Worm (Caenorhabditis elegans) whole organism, midembryonic: ENCODE data around the gene inso-1.
A peak's percentile ranks its signal among the peaks of the same experiment; 100 is the strongest.

ENCODE experiments used
- T22C8.4 ChIP-seq: fragments of 200-800 bp; sonication (Bioruptor generic); IDR thresholded peaks from 2 replicates; pipeline ENCODE4 v1.3.6; 2022; ENCODE audit warnings: missing genetic modification characterization, missing compliant biosample characterization
- cog-1 ChIP-seq: sonication (generic microtip); optimal IDR thresholded peaks from 2 replicates; lab custom pipeline; 2016; ENCODE audit warnings: missing genetic modification characterization, missing compliant biosample characterization
- flt-1 ChIP-seq: fragments of 200-800 bp; sonication (Bioruptor generic); IDR thresholded peaks from 2 replicates; pipeline ENCODE4 v1.3.6; 2022; ENCODE audit warnings: missing genetic modification characterization, missing compliant biosample characterization
- klf-2 ChIP-seq: fragments of 200-800 bp; sonication (Bioruptor generic); conservative IDR thresholded peaks from 2 replicates; pipeline ENCODE4 v1.3.6; 2022; ENCODE audit warnings: missing genetic modification reagents, missing genetic modification characterization, missing compliant biosample characterization
- med-1 ChIP-seq: sonication (generic microtip); optimal IDR thresholded peaks from 2 replicates; lab custom pipeline; 2017; ENCODE audit warnings: missing genetic modification characterization, mild to moderate bottlenecking, missing compliant biosample characterization, antibody characterized with exemption, missing genetic modification reagents; ENCODE audit not compliant: insufficient read depth
- ref-1 ChIP-seq: fragments of 200-800 bp; sonication (Bioruptor generic); conservative IDR thresholded peaks from 2 replicates; pipeline ENCODE4 v1.3.6; 2022; ENCODE audit warnings: missing genetic modification reagents, missing genetic modification characterization, missing compliant biosample characterization
- tab-1 ChIP-seq: fragments of 200-800 bp; sonication (Bioruptor generic); IDR thresholded peaks from 2 replicates; pipeline ENCODE4 v1.3.6; 2022; ENCODE audit warnings: missing genetic modification characterization, missing compliant biosample characterization
- ztf-23 ChIP-seq: fragments of 200-800 bp; sonication (Bioruptor generic); IDR thresholded peaks from 2 replicates; pipeline ENCODE4 v1.3.6; 2022; ENCODE audit warnings: missing genetic modification reagents, missing genetic modification characterization, missing compliant biosample characterization
- ztf-29 ChIP-seq: fragments of 200-800 bp; sonication (Bioruptor generic); IDR thresholded peaks from 2 replicates; pipeline ENCODE4 v1.3.6; 2022; ENCODE audit warnings: missing genetic modification reagents, missing genetic modification characterization, missing compliant biosample characterization

inso-1 gene

ce11 chrX:1295713-1296112 lies 4.2 kb upstream of the inso-1 start:
- TF ChIP-seq flt-1: no peak
- TF ChIP-seq tab-1 (GFP tag; lab: Robert Waterston, UW): no peak

ce11 chrX:1302267-1302666 lies 2.3 kb downstream of the inso-1 start:
- TF ChIP-seq klf-2: no peak
- peak; percentile 77 for TF ChIP-seq ztf-23 (GFP tag; lab: Robert Waterston, UW)
- TF ChIP-seq tab-1 (GFP tag; lab: Robert Waterston, UW): 0 out of 2 replicates have a peak, but pooled peaks have one; percentile 65
- peak; percentile 91 for TF ChIP-seq ztf-29 (GFP tag; lab: Robert Waterston, UW)
- no peak for TF ChIP-seq med-1
- peak; percentile 59 for TF ChIP-seq flt-1
- TF ChIP-seq cog-1: peak; percentile 82
- TF ChIP-seq T22C8.4 (GFP tag; lab: Robert Waterston, UW): 0 out of 2 replicates have a peak, but pooled peaks have one; percentile 47
- TF ChIP-seq ref-1: no peak

ce11 chrX:1309446-1309845 lies 9.5 kb downstream of the inso-1 start:
- TF ChIP-seq klf-2 (no peak), ref-1 (no peak), ztf-23 (GFP tag; lab: Robert Waterston, UW) (no peak), T22C8.4 (GFP tag; lab: Robert Waterston, UW) (no peak), tab-1 (GFP tag; lab: Robert Waterston, UW) (no peak), ztf-29 (GFP tag; lab: Robert Waterston, UW) (no peak), cog-1 (no peak), flt-1 (no peak)

DNA sequence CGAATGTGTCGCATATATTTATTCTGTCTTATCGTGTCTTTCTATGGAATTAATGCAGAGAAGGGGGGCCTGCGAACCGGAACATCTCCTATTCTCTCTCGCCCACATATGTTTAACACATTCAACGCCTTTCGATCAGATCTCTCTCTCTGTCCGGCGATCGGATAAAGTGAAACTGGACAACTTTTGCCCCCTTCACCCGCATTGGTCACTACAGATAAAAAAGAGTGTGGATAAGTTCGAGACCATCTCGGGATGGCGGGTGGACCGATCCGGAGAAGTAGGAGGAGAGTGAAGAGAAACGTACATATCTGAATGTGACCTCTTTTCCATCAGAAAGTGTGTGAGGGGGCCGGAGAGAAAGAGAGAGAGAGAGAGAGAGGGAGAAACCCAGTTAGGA lies 11.1 kb downstream of the inso-1 start, which contains the start of gene H42K12.3:
Gene H42K12.3 (plus strand): TSS at position 308 of the 400 bp plus-strand sequence.
- no peak for TF ChIP-seq cog-1
- no peak for TF ChIP-seq flt-1
- no peak for TF ChIP-seq T22C8.4 (GFP tag; lab: Robert Waterston, UW)
- TF ChIP-seq klf-2: no peak
- TF ChIP-seq ref-1: no peak
- TF ChIP-seq ztf-29 (GFP tag; lab: Robert Waterston, UW): no peak
- no peak for TF ChIP-seq ztf-23 (GFP tag; lab: Robert Waterston, UW)
- TF ChIP-seq med-1: no peak
- TF ChIP-seq tab-1 (GFP tag; lab: Robert Waterston, UW): no peak

DNA sequence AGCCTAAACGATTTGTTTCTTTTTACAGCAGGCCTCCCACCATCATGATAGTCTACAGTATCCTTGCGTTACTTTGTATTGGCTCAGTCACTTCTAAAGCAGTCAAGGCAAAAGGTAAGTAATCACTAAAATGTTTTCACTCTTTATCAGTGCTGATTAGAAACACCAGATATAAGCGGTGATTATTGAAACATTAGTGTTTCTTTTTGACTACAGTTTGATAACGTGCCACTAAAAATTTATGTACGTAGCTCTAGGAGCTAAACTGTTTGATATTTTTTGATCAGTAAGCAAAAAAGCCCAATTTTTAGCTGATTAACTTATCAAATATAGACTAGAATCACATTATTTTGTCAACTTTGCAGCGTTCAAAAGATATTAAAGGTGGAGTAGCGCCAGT lies 11.6 kb downstream of the inso-1 start:
- TF ChIP-seq klf-2: no peak
- TF ChIP-seq flt-1: no peak
- TF ChIP-seq ztf-29 (GFP tag; lab: Robert Waterston, UW): no peak
- TF ChIP-seq med-1: no peak
- no peak for TF ChIP-seq T22C8.4 (GFP tag; lab: Robert Waterston, UW)
- TF ChIP-seq cog-1: no peak
- no peak for TF ChIP-seq ztf-23 (GFP tag; lab: Robert Waterston, UW)
- no peak for TF ChIP-seq tab-1 (GFP tag; lab: Robert Waterston, UW)
- TF ChIP-seq ref-1: no peak

DNA sequence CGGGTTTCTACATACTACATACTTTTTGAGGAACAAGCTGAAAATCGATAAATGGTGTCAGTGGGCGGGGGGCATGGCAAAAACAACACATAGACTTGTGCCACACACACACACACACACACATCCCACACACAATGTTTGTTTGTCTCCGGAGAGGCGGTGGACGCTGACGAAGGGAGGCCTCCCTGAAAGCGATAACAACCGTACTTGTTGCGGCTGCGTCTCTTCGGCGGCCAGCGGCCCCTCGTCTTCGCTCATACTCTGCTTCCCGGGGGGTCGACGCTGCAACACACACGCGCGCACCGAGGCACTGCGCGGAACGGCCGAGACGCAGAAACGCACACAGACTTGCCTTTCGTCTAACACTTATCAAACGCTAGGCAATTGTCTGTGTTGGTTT lies 19.8 kb downstream of the inso-1 start:
- TF ChIP-seq flt-1 (peak; percentile 68; the same call in 1 of the 2 replicates), ztf-29 (GFP tag; lab: Robert Waterston, UW) (no peak), cog-1 (peak; percentile 73)

DNA sequence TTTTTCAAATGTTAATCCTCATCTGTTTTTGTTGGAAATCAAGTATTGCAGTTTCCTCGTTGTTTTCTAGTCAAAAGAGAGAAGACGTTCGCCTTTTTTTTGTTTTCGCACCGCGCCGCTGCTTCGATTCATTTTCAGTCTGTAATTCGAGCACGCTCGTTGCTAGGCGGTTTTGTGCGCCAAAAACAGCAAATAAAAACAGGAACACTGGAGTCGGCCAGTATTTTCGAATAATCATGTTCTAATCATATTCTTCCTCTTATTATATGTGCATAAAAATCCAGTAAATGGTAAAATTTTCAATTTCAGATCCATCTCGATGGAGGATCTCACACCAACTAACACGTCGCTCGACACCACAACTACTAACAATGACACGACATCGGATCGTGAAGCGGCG lies 21.1 kb downstream of the inso-1 start, which contains the start of gene pdk-1:
Gene pdk-1 (plus strand): TSS at position 301 of the 400 bp plus-strand sequence.
- no peak for TF ChIP-seq med-1
- no peak for TF ChIP-seq cog-1
- TF ChIP-seq tab-1 (GFP tag; lab: Robert Waterston, UW): no peak
- no peak for TF ChIP-seq T22C8.4 (GFP tag; lab: Robert Waterston, UW)
- TF ChIP-seq flt-1: no peak
- no peak for TF ChIP-seq klf-2
- no peak for TF ChIP-seq ztf-23 (GFP tag; lab: Robert Waterston, UW)
- TF ChIP-seq ztf-29 (GFP tag; lab: Robert Waterston, UW): no peak
- no peak for TF ChIP-seq ref-1

DNA sequence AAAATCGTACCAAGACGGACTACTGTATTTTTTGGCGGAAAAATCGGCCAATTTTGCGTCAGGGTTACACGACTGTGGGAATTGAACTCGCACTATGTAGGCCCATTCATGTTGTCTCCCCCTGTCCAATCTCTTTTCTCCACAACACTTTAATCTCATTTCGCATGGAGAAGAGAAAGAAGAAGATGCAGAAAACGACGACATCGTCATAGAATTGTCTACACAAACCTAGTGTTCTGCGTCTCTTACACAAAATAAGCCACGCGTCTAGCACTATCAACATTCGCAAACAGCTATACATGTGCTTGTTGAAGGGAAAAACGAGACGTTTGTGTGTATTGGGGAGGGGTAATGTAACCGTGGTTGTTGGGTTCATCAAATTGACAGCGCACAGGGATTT lies 23.0 kb downstream of the inso-1 start:
- TF ChIP-seq ztf-29 (GFP tag; lab: Robert Waterston, UW) (no peak), cog-1 (peak; percentile 9), flt-1 (0 out of 2 replicates have a peak, but pooled peaks have one; percentile 34)

DNA sequence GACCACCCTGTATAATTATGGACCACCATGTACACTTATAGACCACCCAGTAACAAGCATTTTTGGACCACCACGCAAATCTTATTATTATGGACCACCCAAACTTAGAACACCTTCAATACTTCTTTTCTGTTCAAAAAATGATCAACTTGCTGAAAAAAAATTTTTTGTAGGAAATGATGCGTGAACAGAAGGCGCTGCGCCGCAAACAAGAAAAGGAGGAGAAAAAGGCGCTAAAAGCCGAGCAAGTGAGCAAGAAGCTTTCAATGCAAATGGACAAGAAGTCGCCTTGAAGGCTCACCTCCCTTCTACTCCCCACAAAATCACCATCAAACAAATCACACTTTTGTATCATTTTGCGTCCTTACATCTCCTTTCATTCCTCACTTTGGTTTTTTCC lies 27.3 kb downstream of the inso-1 start:
- TF ChIP-seq ztf-23 (GFP tag; lab: Robert Waterston, UW): no peak
- no peak for TF ChIP-seq ref-1
- TF ChIP-seq T22C8.4 (GFP tag; lab: Robert Waterston, UW): no peak
- no peak for TF ChIP-seq ztf-29 (GFP tag; lab: Robert Waterston, UW)
- no peak for TF ChIP-seq klf-2
- TF ChIP-seq med-1: no peak
- TF ChIP-seq flt-1: no peak
- TF ChIP-seq tab-1 (GFP tag; lab: Robert Waterston, UW): no peak
- TF ChIP-seq cog-1: no peak

- TF ChIP-seq klf-2 (no peak), cog-1 (no peak), ztf-29 (GFP tag; lab: Robert Waterston, UW) (no peak), ref-1 (no peak), tab-1 (GFP tag; lab: Robert Waterston, UW) (no peak), med-1 (no peak), T22C8.4 (GFP tag; lab: Robert Waterston, UW) (no peak), flt-1 (no peak), ztf-23 (GFP tag; lab: Robert Waterston, UW) (no peak)
Observed at ce11 chrX:1329847-1330246, 29.9 kb downstream of the inso-1 start, which contains the start of gene F21E9.2. TSS of gene F21E9.2 (minus strand) at chrX:1329947.

ce11 chrX:1337009-1337408 lies 37.1 kb downstream of the inso-1 start, which contains the start of gene ttr-37:
TSS of gene ttr-37 (minus strand) at chrX:1337175.
- TF ChIP-seq ztf-29 (GFP tag; lab: Robert Waterston, UW): no peak
- no peak for TF ChIP-seq ztf-23 (GFP tag; lab: Robert Waterston, UW)
- no peak for TF ChIP-seq flt-1
- no peak for TF ChIP-seq cog-1
- TF ChIP-seq ref-1: no peak
- TF ChIP-seq klf-2: no peak
- no peak for TF ChIP-seq tab-1 (GFP tag; lab: Robert Waterston, UW)
- TF ChIP-seq med-1: no peak
- TF ChIP-seq T22C8.4 (GFP tag; lab: Robert Waterston, UW): no peak
